Worm (Caenorhabditis elegans) whole organism, young adult: ENCODE measurements around the gene cah-3.

Source experiments
- bed-2 ChIP-seq: fragments of 200-800 bp; sonication (Bioruptor generic); IDR thresholded peaks from 2 replicates; pipeline ENCODE4 v1.3.6; 2022; ENCODE audit warnings: missing genetic modification reagents, missing genetic modification characterization, missing compliant biosample characterization
- pha-4 ChIP-seq: fragments of 150-350 bp; sonication (generic microtip); optimal IDR thresholded peaks from 2 replicates; lab custom pipeline; 2014; ENCODE audit warnings: missing biosample characterization, missing genetic modification reagents, missing genetic modification characterization
- unc-130 ChIP-seq: sonication (generic microtip); optimal IDR thresholded peaks from 2 replicates; lab custom pipeline; 2016; ENCODE audit warnings: missing genetic modification reagents, missing genetic modification characterization, missing compliant biosample characterization

- TF ChIP-seq bed-2 (GFP tag; lab: Robert Waterston, UW) (no peak), unc-130 (no peak), pha-4 (tag; lab: Kevin White, UChicago) (no peak)
Measured at ce11 chrX:16440949-16441348, 46.3 kb upstream of the cah-3 start.
